Fruit fly (Drosophila melanogaster) whole organism, embryonic: ENCODE data around the gene AstC-R2.

Source experiments
- CG11696 ChIP-seq: fragments of 200-800 bp; sonication (Bioruptor generic); IDR thresholded peaks from 2 replicates; pipeline ENCODE4 v1.3.6; 2022; ENCODE audit warnings: missing biosample characterization, missing genetic modification characterization
- CG17186 ChIP-seq: fragments of 200-800 bp; sonication (Bioruptor generic); optimal IDR thresholded peaks from 3 replicates; lab custom pipeline; 2017; ENCODE audit warnings: missing biosample characterization, missing genetic modification reagents, missing genetic modification characterization
- CG5953 ChIP-seq: fragments of 200-800 bp; sonication (Bioruptor generic); IDR thresholded peaks from 2 replicates; pipeline ENCODE4 v1.3.6; 2022; ENCODE audit warnings: missing biosample characterization, missing genetic modification characterization
- CG9215 ChIP-seq: fragments of 200-800 bp; sonication (Bioruptor generic); IDR thresholded peaks from 2 replicates; pipeline ENCODE4 v1.3.6; 2022; ENCODE audit warnings: missing biosample characterization, missing genetic modification characterization
- Scr ChIP-seq: fragments of 200-800 bp; sonication (Bioruptor generic); IDR thresholded peaks from 2 replicates; pipeline ENCODE4 v1.3.6; 2022; ENCODE audit warnings: missing biosample characterization, missing genetic modification characterization; ENCODE audit not compliant: partially characterized antibody

DNA sequence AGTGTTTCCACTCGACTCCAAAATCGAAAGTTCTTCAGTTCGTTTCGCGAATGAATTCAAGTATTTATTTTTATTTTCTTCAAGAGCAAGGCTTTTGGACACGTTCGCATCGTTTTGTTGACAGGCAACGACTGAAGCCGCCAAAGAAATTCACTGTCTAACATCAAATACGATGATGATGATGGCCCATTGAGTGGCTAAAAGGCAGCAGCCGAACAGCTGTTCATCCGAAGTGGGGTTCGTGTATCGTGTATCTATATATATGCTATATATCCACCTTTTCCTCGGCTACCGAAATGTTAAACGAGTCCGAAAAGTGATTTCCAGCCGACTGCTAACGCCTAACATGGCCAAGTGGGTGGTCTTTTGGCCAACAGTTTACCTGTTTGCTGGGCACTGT is at the start of gene AstC-R2:
- TF ChIP-seq Scr (GFP tag; lab: Robert Waterston, UW) (no peak), CG9215 (GFP tag; lab: Robert Waterston, UW) (no peak), CG5953 (GFP tag; lab: Robert Waterston, UW) (no peak), CG17186 (no peak), CG11696 (GFP tag; lab: Robert Waterston, UW) (no peak)
